Worm (Caenorhabditis elegans): ENCODE data around the gene dcap-1.

dcap-1 gene

DNA sequence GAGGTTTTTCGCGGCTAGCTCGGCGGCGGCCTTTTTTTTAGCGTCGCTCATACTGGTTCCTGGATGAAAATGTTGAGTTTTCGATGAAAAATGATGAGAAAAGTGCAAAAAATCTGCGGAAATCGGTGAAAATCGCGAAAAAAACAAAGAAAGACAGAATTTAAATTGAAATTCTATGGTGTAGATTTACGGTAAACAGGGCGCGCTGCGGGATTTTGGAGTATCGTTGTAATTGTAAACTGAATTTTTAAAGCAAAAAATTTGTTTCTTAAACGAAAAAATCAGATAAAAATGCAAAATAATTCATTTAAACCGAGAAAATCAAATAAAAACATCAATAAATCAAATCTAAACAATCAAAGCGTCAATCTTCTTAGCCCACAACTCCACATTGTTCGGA, at the start of gene dcap-1:
Gene dcap-1, minus strand, starts transcription at position 59 of the 400 bp plus-strand sequence.
- TF ChIP-seq ces-1 (GFP tag; optimal IDR thresholded peaks at IDR 0.05) (peak; percentile 42), nhr-2 (tag; optimal IDR thresholded peaks at IDR 0.05) (no peak)

DNA sequence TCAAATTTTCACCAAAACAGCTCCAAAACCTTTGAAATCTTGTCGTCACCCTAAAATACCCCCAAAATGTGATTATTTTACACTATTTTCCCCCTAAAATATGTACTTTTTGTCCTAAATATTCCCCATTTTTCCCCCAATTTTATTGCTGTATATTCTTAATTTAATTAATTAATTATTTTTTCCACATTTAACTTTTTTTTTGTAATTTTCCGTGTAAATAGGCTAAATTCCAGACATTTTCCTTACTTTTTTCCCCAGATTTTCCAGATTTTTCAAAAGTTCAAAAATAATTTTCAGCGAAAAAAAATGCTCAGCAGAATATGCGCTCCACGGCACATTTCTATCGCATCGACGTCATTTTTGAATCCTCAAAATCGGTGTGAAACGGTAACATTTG, 42.6 kb upstream of the dcap-1 start, which contains the start of gene cox-18:
Gene cox-18, plus strand, starts transcription at position 301 of the 400 bp plus-strand sequence.
- TF ChIP-seq snpc-4 (tag; optimal IDR thresholded peaks at IDR 0.05) (no peak), blmp-1 (tag; optimal IDR thresholded peaks at IDR 0.05) (no peak), elt-1 (tag; optimal IDR thresholded peaks at IDR 0.05; ENCODE audit: borderline replicate concordance, insufficient read depth) (no peak), nhr-237 (tag; optimal IDR thresholded peaks at IDR 0.05) (no peak), lin-13 (tag; optimal IDR thresholded peaks at IDR 0.05) (no peak), unc-62 (GFP tag; optimal IDR thresholded peaks at IDR 0.05) (no peak), tbx-8 (GFP tag; optimal IDR thresholded peaks at IDR 0.05) (no peak), lin-32 (GFP tag; optimal IDR thresholded peaks at IDR 0.05) (no peak), sem-2 (GFP tag; optimal IDR thresholded peaks at IDR 0.05) (no peak), flh-1 (GFP tag; optimal IDR thresholded peaks at IDR 0.05) (no peak), nhr-2 (tag; optimal IDR thresholded peaks at IDR 0.05) (no peak), ces-1 (GFP tag; optimal IDR thresholded peaks at IDR 0.05) (no peak), ceh-43 (GFP tag; optimal IDR thresholded peaks at IDR 0.05) (no peak), sptf-1 (tag; optimal IDR thresholded peaks at IDR 0.05) (no peak), drap-1 (GFP tag; optimal IDR thresholded peaks at IDR 0.05) (no peak)

ce11 chrIV:1096154-1096553, 41.6 kb upstream of the dcap-1 start:
- TF ChIP-seq pha-4 (tag; optimal IDR thresholded peaks at IDR 0.05) (no peak), zip-8 (tag; optimal IDR thresholded peaks at IDR 0.05) (no peak), unc-39 (tag; optimal IDR thresholded peaks at IDR 0.05) (no peak)

DNA sequence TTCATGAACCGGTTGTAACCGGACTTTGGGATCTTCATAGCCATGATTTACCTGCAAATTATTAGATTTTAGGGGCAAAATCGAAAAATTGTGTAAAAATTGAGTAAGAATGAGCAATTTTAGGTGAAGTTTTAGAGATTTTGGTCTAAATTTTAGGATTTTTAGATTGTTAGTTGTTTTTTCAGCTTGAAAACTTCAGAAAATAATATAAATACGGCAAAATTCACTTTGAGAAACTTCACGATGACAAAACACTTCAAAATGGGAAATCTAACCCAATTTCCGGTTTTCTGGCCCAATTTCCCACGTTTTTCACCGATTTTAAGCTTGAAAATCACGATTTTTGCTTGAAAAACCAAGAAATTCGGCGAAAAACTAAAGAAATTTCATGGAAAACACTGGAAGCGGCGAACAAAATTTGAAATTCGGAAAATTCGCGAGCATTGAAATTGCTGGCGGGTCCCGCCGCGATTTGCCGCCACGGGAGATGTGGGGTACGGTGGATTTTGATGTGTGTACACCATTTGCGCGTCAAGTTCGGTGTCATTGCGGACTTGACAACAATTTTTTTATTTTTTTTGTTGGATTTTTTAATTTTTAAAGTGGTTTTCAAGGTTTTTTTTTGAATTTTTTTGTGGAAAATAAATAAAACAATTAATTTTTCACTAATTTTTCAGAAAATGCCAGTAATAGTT, 39.4 kb upstream of the dcap-1 start, which contains the start of the genes cct-8 and Y55F3AR.2:
Gene cct-8, minus strand, starts transcription at position 51 of the 695 bp plus-strand sequence.
Gene Y55F3AR.2, plus strand, starts transcription at position 672 of the 695 bp plus-strand sequence.
- no peak for TF ChIP-seq snpc-4 (tag; optimal IDR thresholded peaks at IDR 0.05)
- peak; percentile 63 for TF ChIP-seq hlh-1 (tag; optimal IDR thresholded peaks at IDR 0.05)
- peak; percentile 93 for TF ChIP-seq pha-4 (tag; optimal IDR thresholded peaks at IDR 0.05)
- peak; percentile 50 for TF ChIP-seq ztf-11 (tag; optimal IDR thresholded peaks at IDR 0.05)
- peak; percentile 81 for TF ChIP-seq ces-1 (GFP tag; optimal IDR thresholded peaks at IDR 0.05)
- TF ChIP-seq M03D4.4 (tag; optimal IDR thresholded peaks at IDR 0.05), result peak; percentile 63
- no peak for TF ChIP-seq flh-1 (GFP tag; optimal IDR thresholded peaks at IDR 0.05)
- peak; percentile 90 for TF ChIP-seq lin-13 (tag; optimal IDR thresholded peaks at IDR 0.05)
- TF ChIP-seq elt-1 (tag; optimal IDR thresholded peaks at IDR 0.05; ENCODE audit: borderline replicate concordance, insufficient read depth), result no peak
- no peak for TF ChIP-seq blmp-1 (tag; optimal IDR thresholded peaks at IDR 0.05)
- TF ChIP-seq ham-2 (GFP tag; optimal IDR thresholded peaks at IDR 0.05), result peak; percentile 29
- peak; percentile 78 for TF ChIP-seq drap-1 (GFP tag; optimal IDR thresholded peaks at IDR 0.05)
- no peak for TF ChIP-seq sem-2 (GFP tag; optimal IDR thresholded peaks at IDR 0.05)
- TF ChIP-seq unc-62 (GFP tag; optimal IDR thresholded peaks at IDR 0.05), result peak; percentile 58
- peak; percentile 10 for TF ChIP-seq tbx-8 (GFP tag; optimal IDR thresholded peaks at IDR 0.05)
- peak; percentile 85 for TF ChIP-seq mls-2 (tag; optimal IDR thresholded peaks at IDR 0.05)
- TF ChIP-seq nhr-76 (tag; optimal IDR thresholded peaks at IDR 0.05), result no peak
- TF ChIP-seq nhr-12 (tag; optimal IDR thresholded peaks at IDR 0.05), result no peak
- peak; percentile 100 for TF ChIP-seq lsy-2 (tag; optimal IDR thresholded peaks at IDR 0.05)
- TF ChIP-seq bed-3 (GFP tag; optimal IDR thresholded peaks at IDR 0.05), result peak; percentile 12
- TF ChIP-seq zip-8 (tag; optimal IDR thresholded peaks at IDR 0.05), result no peak
- TF ChIP-seq ceh-39 (tag; optimal IDR thresholded peaks at IDR 0.05), result peak; percentile 66
- TF ChIP-seq unc-39 (tag; optimal IDR thresholded peaks at IDR 0.05), result no peak
- peak; percentile 85 for TF ChIP-seq sptf-1 (tag; optimal IDR thresholded peaks at IDR 0.05)
- peak; percentile 71 for TF ChIP-seq cnd-1 (tag; optimal IDR thresholded peaks at IDR 0.05)
- no peak for TF ChIP-seq ceh-83 (GFP tag; optimal IDR thresholded peaks at IDR 0.05)
- peak; percentile 21 for TF ChIP-seq unc-120 (tag; optimal IDR thresholded peaks at IDR 0.05; ENCODE audit: poor library complexity, severe bottlenecking)
- peak; percentile 90 for TF ChIP-seq mep-1 (tag; optimal IDR thresholded peaks at IDR 0.05)
- TF ChIP-seq nhr-28 (tag; optimal IDR thresholded peaks at IDR 0.05), result no peak
- no peak for TF ChIP-seq lin-32 (GFP tag; optimal IDR thresholded peaks at IDR 0.05)
- TF ChIP-seq elt-3 (tag; optimal IDR thresholded peaks at IDR 0.05), result no peak
- TF ChIP-seq mab-5 (tag; optimal IDR thresholded peaks at IDR 0.05), result no peak
- peak; percentile 23 for TF ChIP-seq nhr-2 (tag; optimal IDR thresholded peaks at IDR 0.05)
- TF ChIP-seq ceh-43 (GFP tag; optimal IDR thresholded peaks at IDR 0.05), result peak; percentile 77
- TF ChIP-seq nhr-237 (tag; optimal IDR thresholded peaks at IDR 0.05), result peak; percentile 91

Data from whole organism, mixed stage, embryonic.